Worm (Caenorhabditis elegans) whole organism, mixed stage, embryonic: ENCODE measurements around the gene C24D10.4.

Source experiments
- blmp-1 ChIP-seq: fragments of 150-350 bp; optimal IDR thresholded peaks from 2 replicates; lab custom pipeline; 2014; ENCODE audit warnings: missing biosample characterization, missing genetic modification characterization
- hlh-1 ChIP-seq: fragments of 150-350 bp; optimal IDR thresholded peaks from 2 replicates; lab custom pipeline; 2014; ENCODE audit warnings: missing biosample characterization, missing genetic modification reagents, missing genetic modification characterization

DNA sequence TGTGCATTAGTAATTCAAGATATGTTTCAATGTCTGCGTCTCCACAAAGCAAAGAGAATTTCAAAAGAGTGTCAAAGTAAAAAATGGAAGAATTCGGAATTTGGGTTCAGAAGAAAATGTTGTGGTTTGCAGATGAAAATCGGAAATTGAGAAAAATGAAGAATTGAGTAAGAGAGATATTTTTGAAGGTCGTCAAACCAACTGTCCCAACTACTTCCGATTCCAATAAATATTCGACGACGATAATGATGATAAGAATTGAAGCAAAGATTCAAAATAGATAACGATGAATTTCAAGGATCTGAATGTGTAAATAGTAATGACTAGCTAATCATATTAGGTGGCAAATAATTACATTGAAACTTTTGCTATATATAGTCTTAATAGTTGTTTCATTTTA is 20.4 kb upstream of the C24D10.4 start:
- TF ChIP-seq hlh-1 (no peak), blmp-1 (tag; lab: Kevin White, UChicago) (no peak)
